Fruit fly (Drosophila melanogaster): ENCODE data around the gene MED30.

Gene MED30

DNA sequence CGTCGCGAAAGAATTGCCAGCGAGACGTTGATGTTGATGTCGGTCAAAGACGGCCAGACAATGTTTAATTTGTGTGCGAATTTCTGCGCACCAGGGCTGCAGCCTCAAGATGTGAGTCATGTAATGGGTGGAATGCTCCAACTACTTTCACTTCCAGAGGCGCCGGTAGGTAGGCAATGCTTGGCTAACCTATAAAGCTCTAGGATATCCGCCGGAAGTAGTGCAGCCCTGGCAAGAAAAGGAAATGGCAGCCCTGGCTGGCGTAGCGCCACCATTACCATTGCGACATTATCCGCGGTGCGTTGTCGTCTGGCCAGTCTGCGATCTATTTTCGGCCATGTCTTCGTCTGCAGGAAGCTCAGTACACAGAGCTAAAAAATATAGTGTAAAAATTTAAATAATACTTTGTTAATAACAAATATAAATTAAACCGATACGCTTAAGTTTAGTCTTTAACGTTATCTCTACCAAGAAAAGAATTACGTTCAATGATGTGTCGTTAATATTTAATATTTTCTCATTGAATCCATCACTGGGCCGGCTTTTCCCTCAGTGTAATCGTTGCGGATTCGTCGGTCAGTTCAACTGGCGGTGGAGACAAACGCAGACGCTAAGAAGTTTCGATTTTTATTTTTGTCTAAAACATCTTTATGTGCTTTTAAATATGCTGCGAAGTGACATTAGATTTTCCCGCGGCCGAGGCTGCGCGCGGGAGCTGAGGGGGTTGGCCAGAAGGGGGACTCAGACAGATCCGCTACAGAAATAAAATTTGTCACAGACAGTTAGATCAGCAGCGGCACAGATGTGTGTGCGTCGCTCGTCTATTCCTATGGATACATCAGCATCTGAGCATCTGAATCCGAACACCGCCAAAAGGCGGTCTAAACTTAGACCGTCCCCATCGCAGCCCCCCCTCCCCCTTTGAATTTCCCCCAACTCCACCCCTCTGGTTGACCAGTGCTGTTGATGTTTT, 42.0 kb downstream of the MED30 start (continued):
- TF ChIP-seq ap (GFP tag; IDR thresholded peaks at IDR 0.05) (peak; percentile 67), chn (GFP tag; optimal IDR thresholded peaks at IDR 0.05) (peak; percentile 22), CG10431 (GFP tag; optimal IDR thresholded peaks at IDR 0.05) (peak; percentile 45), CG32767 (GFP tag; IDR thresholded peaks at IDR 0.05) (peak; percentile 59; the same call in 1 of the 2 replicates), peb (GFP tag; IDR thresholded peaks at IDR 0.05) (peak; percentile 40; the same call in 1 of the 2 replicates), dati (GFP tag; IDR thresholded peaks at IDR 0.05) (no peak), crp (GFP tag; optimal IDR thresholded peaks at IDR 0.05) (peak in 1 of 2 experiments; percentile 24), ind (GFP tag; optimal IDR thresholded peaks at IDR 0.05) (peak; percentile 77), CG1602 (GFP tag; optimal IDR thresholded peaks at IDR 0.05) (no peak), nau (GFP tag; optimal IDR thresholded peaks at IDR 0.05) (peak; percentile 52), prd (optimal IDR thresholded peaks at IDR 0.05) (no peak), prd (GFP tag; IDR thresholded peaks at IDR 0.05) (peak; percentile 75), YL-1 (GFP tag; optimal IDR thresholded peaks at IDR 0.05) (peak; percentile 4), emc (GFP tag; optimal IDR thresholded peaks at IDR 0.05) (no peak), CG15269 (tag; optimal IDR thresholded peaks at IDR 0.05) (peak; percentile 85), Antp (GFP tag; optimal IDR thresholded peaks at IDR 0.05) (peak; percentile 72), CG18619 (GFP tag; optimal IDR thresholded peaks at IDR 0.05) (peak; percentile 71), hbn (GFP tag; IDR thresholded peaks at IDR 0.05; ENCODE audit: partially characterized antibody) (no peak), crol (GFP tag; IDR thresholded peaks at IDR 0.05) (peak; percentile 70), mld (GFP tag; IDR thresholded peaks at IDR 0.05; ENCODE audit: partially characterized antibody) (no peak), tap (tag; optimal IDR thresholded peaks at IDR 0.05) (peak; percentile 47), vfl (GFP tag; optimal IDR thresholded peaks at IDR 0.05) (peak; percentile 9), Opbp (GFP tag; IDR thresholded peaks at IDR 0.05; ENCODE audit: partially characterized antibody) (peak; percentile 42; the same call in 1 of the 3 replicates), MESR4 (GFP tag; optimal IDR thresholded peaks at IDR 0.05) (peak; percentile 8), Gug (GFP tag; IDR thresholded peaks at IDR 0.05) (peak; percentile 54; the same call in 2 of the 4 replicates), CG33213 (GFP tag; optimal IDR thresholded peaks at IDR 0.05) (peak; percentile 41), ase (GFP tag; IDR thresholded peaks at IDR 0.05) (peak; percentile 58; the same call in 2 of the 3 replicates), CG6254 (GFP tag; optimal IDR thresholded peaks at IDR 0.05) (no peak), H15 (GFP tag; IDR thresholded peaks at IDR 0.05) (peak; percentile 61; the same call in 2 of the 3 replicates), CG18011 (GFP tag; optimal IDR thresholded peaks at IDR 0.05) (peak; percentile 47), CG7556 (GFP tag; optimal IDR thresholded peaks at IDR 0.05) (peak; percentile 63), CG3838 (GFP tag; optimal IDR thresholded peaks at IDR 0.05) (peak; percentile 0), sug (tag; optimal IDR thresholded peaks at IDR 0.05) (peak; percentile 72), CG1233 (GFP tag; optimal IDR thresholded peaks at IDR 0.05) (peak; percentile 80), slou (GFP tag; optimal IDR thresholded peaks at IDR 0.05) (no peak), CG3407 (GFP tag; optimal IDR thresholded peaks at IDR 0.05) (peak; percentile 62), ash1 (GFP tag; optimal IDR thresholded peaks at IDR 0.05) (no peak), HmgZ (tag; optimal IDR thresholded peaks at IDR 0.05) (peak; percentile 61), CG8478 (optimal IDR thresholded peaks at IDR 0.05) (no peak), bcd (GFP tag; optimal IDR thresholded peaks at IDR 0.05) (peak; percentile 73), nmo (GFP tag; optimal IDR thresholded peaks at IDR 0.05) (peak; percentile 66), Atf3 (GFP tag; optimal IDR thresholded peaks at IDR 0.05) (no peak), sr (GFP tag; IDR thresholded peaks at IDR 0.05) (peak; percentile 47; the same call in 1 of the 3 replicates), tna (GFP tag; IDR thresholded peaks at IDR 0.05; ENCODE audit: partially characterized antibody) (no peak), gcm2 (GFP tag; optimal IDR thresholded peaks at IDR 0.05) (peak; percentile 11), Gsc (GFP tag; IDR thresholded peaks at IDR 0.05) (no peak), onecut (GFP tag; IDR thresholded peaks at IDR 0.05) (peak; percentile 71), eve (GFP tag; optimal IDR thresholded peaks at IDR 0.05) (peak in 1 of 2 experiments; percentile 29), rib (GFP tag; IDR thresholded peaks at IDR 0.05) (peak; percentile 70)

Data from whole organism, embryonic.